Fruit fly (Drosophila melanogaster) Kc167 (cell line): ENCODE measurements around the gene Prp40.

Experiments used
- Sin3A ChIP-seq: fragments of >200 bp; optimal IDR thresholded peaks from 2 replicates; lab custom pipeline; 2018; ENCODE audit warnings: missing external identifiers
- psq ChIP-seq: fragments of >200 bp; optimal IDR thresholded peaks from 2 replicates; lab custom pipeline; 2017; ENCODE audit warnings: missing external identifiers
- ttk ChIP-seq: sonication (Bioruptor generic); optimal IDR thresholded peaks from 2 replicates; lab custom pipeline; 2017; ENCODE audit warnings: missing external identifiers

- TF ChIP-seq ttk (lab: Kevin White, UChicago): no peak
- TF ChIP-seq psq (lab: Kevin White, UChicago): no peak
- no peak for TF ChIP-seq Sin3A (lab: Kevin White, UChicago)
Measured at dm6 chr2L:3001953-3002352, 21.1 kb upstream of the Prp40 start.
